Fruit fly (Drosophila melanogaster) whole organism, embryonic: ENCODE measurements around the gene Nf-YC.

Source experiments
- Adf1 ChIP-seq: fragments of 200-800 bp; sonication (Bioruptor generic); IDR thresholded peaks from 2 replicates; pipeline ENCODE4 v1.3.6; 2022; ENCODE audit warnings: missing biosample characterization, missing genetic modification characterization
- Aef1 ChIP-seq: fragments of 200-800 bp; sonication (Bioruptor generic); IDR thresholded peaks from 3 replicates; pipeline ENCODE4 v1.3.6; 2022; ENCODE audit warnings: missing biosample characterization, missing genetic modification characterization
- BEAF-32 ChIP-seq: fragments of 200-800 bp; sonication (Bioruptor generic); optimal IDR thresholded peaks from 3 replicates; lab custom pipeline; 2017; ENCODE audit warnings: missing biosample characterization, missing genetic modification characterization, mild to moderate bottlenecking, moderate library complexity, missing genetic modification reagents
- CG11723 ChIP-seq: fragments of 200-800 bp; sonication (Bioruptor generic); optimal IDR thresholded peaks from 2 replicates; lab custom pipeline; 2017; ENCODE audit warnings: missing biosample characterization, mild to moderate bottlenecking, missing genetic modification characterization
- CG12071 ChIP-seq: fragments of 200-800 bp; sonication (Bioruptor generic); optimal IDR thresholded peaks from 3 replicates; lab custom pipeline; 2018; ENCODE audit warnings: missing biosample characterization, mild to moderate bottlenecking, missing genetic modification characterization
- CG13287 ChIP-seq: fragments of 200-800 bp; sonication (Bioruptor generic); IDR thresholded peaks from 2 replicates; pipeline ENCODE4 v1.3.6; 2022; ENCODE audit warnings: missing biosample characterization, missing genetic modification characterization; ENCODE audit not compliant: partially characterized antibody
- CG15479 ChIP-seq: fragments of 200-800 bp; sonication (Bioruptor generic); optimal IDR thresholded peaks from 3 replicates; lab custom pipeline; 2019; ENCODE audit warnings: missing biosample characterization, mild to moderate bottlenecking, missing genetic modification characterization, moderate library complexity
- CG15514 ChIP-seq: fragments of 200-800 bp; sonication (Bioruptor generic); optimal IDR thresholded peaks from 3 replicates; lab custom pipeline; 2017; ENCODE audit warnings: missing biosample characterization, missing genetic modification characterization, mild to moderate bottlenecking, moderate library complexity, missing genetic modification reagents
- CG16779 ChIP-seq: fragments of 200-800 bp; sonication (Bioruptor generic); IDR thresholded peaks from 2 replicates; pipeline ENCODE4 v1.3.6; 2022; ENCODE audit warnings: missing biosample characterization, missing genetic modification characterization
- CG17568 ChIP-seq: fragments of 200-800 bp; sonication (Bioruptor generic); optimal IDR thresholded peaks from 2 replicates; lab custom pipeline; 2018; ENCODE audit warnings: missing biosample characterization, mild to moderate bottlenecking, missing genetic modification characterization, moderate library complexity
- CG17829 ChIP-seq: fragments of 200-800 bp; optimal IDR thresholded peaks from 2 replicates; lab custom pipeline; 2019; ENCODE audit warnings: missing biosample characterization, mild to moderate bottlenecking, missing genetic modification characterization, moderate library complexity
- CG2120 ChIP-seq: fragments of 200-800 bp; sonication (Bioruptor generic); optimal IDR thresholded peaks from 3 replicates; lab custom pipeline; 2016; ENCODE audit warnings: missing biosample characterization, missing genetic modification characterization
- CG30020 ChIP-seq: fragments of 200-800 bp; optimal IDR thresholded peaks from 2 replicates; lab custom pipeline; 2019; ENCODE audit warnings: missing biosample characterization, mild to moderate bottlenecking, missing genetic modification characterization, moderate library complexity
- CG30403 ChIP-seq: fragments of 200-800 bp; sonication (Bioruptor generic); optimal IDR thresholded peaks from 3 replicates; lab custom pipeline; 2016; ENCODE audit warnings: missing biosample characterization, missing genetic modification characterization
- CG32772 ChIP-seq: fragments of 200-800 bp; sonication (Bioruptor generic); IDR thresholded peaks from 2 replicates; pipeline ENCODE4 v1.3.6; 2022; ENCODE audit warnings: missing biosample characterization, missing genetic modification characterization
- CG3407 ChIP-seq: fragments of 200-800 bp; sonication (Bioruptor generic); optimal IDR thresholded peaks from 2 replicates; lab custom pipeline; 2018; ENCODE audit warnings: missing biosample characterization, mild to moderate bottlenecking, missing genetic modification characterization
- CG34224 ChIP-seq: fragments of 200-800 bp; sonication (Bioruptor generic); IDR thresholded peaks from 3 replicates; pipeline ENCODE4 v1.3.6; 2022; ENCODE audit warnings: missing biosample characterization, missing genetic modification characterization; ENCODE audit not compliant: partially characterized antibody
- CG42726 ChIP-seq: fragments of 200-800 bp; sonication (Bioruptor generic); IDR thresholded peaks from 2 replicates; pipeline ENCODE4 v1.3.6; 2022; ENCODE audit warnings: missing biosample characterization, missing genetic modification characterization; ENCODE audit not compliant: partially characterized antibody
- CG4404 ChIP-seq: fragments of 200-800 bp; sonication (Bioruptor generic); IDR thresholded peaks from 2 replicates; pipeline ENCODE4 v1.3.6; 2022; ENCODE audit warnings: missing biosample characterization, missing genetic modification characterization
- CG5245 ChIP-seq: fragments of 200-800 bp; sonication (Bioruptor generic); optimal IDR thresholded peaks from 3 replicates; lab custom pipeline; 2016; ENCODE audit warnings: missing biosample characterization, missing genetic modification characterization
- CG6791 ChIP-seq: fragments of 200-800 bp; sonication (Bioruptor generic); IDR thresholded peaks from 3 replicates; pipeline ENCODE4 v1.3.6; 2022; ENCODE audit warnings: missing biosample characterization, missing genetic modification characterization; ENCODE audit not compliant: partially characterized antibody
- CG6854 ChIP-seq: fragments of 200-800 bp; sonication (Bioruptor generic); optimal IDR thresholded peaks from 3 replicates; lab custom pipeline; 2017; ENCODE audit warnings: missing biosample characterization, mild to moderate bottlenecking, missing genetic modification characterization
- CG7928 ChIP-seq: fragments of 200-800 bp; sonication (Bioruptor generic); optimal IDR thresholded peaks from 2 replicates; lab custom pipeline; 2017; ENCODE audit warnings: missing biosample characterization, mild to moderate bottlenecking, missing genetic modification characterization
- CG8924 ChIP-seq: fragments of 200-800 bp; optimal IDR thresholded peaks from 3 replicates; lab custom pipeline; 2019; ENCODE audit warnings: missing biosample characterization, mild to moderate bottlenecking, missing genetic modification characterization, moderate library complexity
- E2f2 ChIP-seq: fragments of 200-800 bp; sonication (Bioruptor generic); IDR thresholded peaks from 2 replicates; pipeline ENCODE4 v1.3.6; 2022; ENCODE audit warnings: missing biosample characterization, missing genetic modification characterization
- HmgD ChIP-seq: fragments of 200-800 bp; sonication (Bioruptor generic); optimal IDR thresholded peaks from 3 replicates; lab custom pipeline; 2016; ENCODE audit warnings: missing biosample characterization, missing genetic modification characterization
- Hmx ChIP-seq: fragments of 200-800 bp; sonication (Bioruptor generic); optimal IDR thresholded peaks from 2 replicates; lab custom pipeline; 2016; ENCODE audit warnings: missing biosample characterization, missing genetic modification characterization
- Hr78 ChIP-seq, 2 experiments: fragments of 200-800 bp in 1 of 2; fragments of >200 bp in 1 of 2; sonication (Bioruptor generic) in 1 of 2; optimal IDR thresholded peaks; 2 replicates each; lab custom pipeline; 2017 to 2019; ENCODE audit warnings: missing biosample characterization in 2 of 2, missing genetic modification characterization in 2 of 2, mild to moderate bottlenecking in 1 of 2, moderate library complexity in 1 of 2
- Myb ChIP-seq: fragments of 200-800 bp; sonication (Bioruptor generic); optimal IDR thresholded peaks from 2 replicates; lab custom pipeline; 2016; ENCODE audit warnings: missing biosample characterization, missing genetic modification characterization
- NC2β ChIP-seq: fragments of 200-800 bp; sonication (Bioruptor generic); optimal IDR thresholded peaks from 2 replicates; lab custom pipeline; 2016; ENCODE audit warnings: missing biosample characterization, missing genetic modification characterization
- Pdp1 ChIP-seq, 2 experiments: fragments of 200-800 bp; sonication (Bioruptor generic); optimal IDR thresholded peaks; 3 replicates each; lab custom pipeline; 2016; ENCODE audit warnings: missing biosample characterization in 2 of 2, missing genetic modification characterization in 2 of 2, mild to moderate bottlenecking in 1 of 2, moderate library complexity in 1 of 2
- Rfx ChIP-seq: fragments of 200-800 bp; sonication (Bioruptor generic); IDR thresholded peaks from 2 replicates; pipeline ENCODE4 v1.3.6; 2022; ENCODE audit warnings: missing biosample characterization, missing genetic modification characterization
- Sry-β ChIP-seq: fragments of 200-800 bp; sonication (Bioruptor generic); optimal IDR thresholded peaks from 2 replicates; lab custom pipeline; 2018; ENCODE audit warnings: missing biosample characterization, mild to moderate bottlenecking, missing genetic modification characterization, moderate library complexity
- Ssrp ChIP-seq: fragments of 200-800 bp; sonication (Bioruptor generic); optimal IDR thresholded peaks from 2 replicates; lab custom pipeline; 2018; ENCODE audit warnings: missing biosample characterization, mild to moderate bottlenecking, missing genetic modification characterization, moderate library complexity
- ac ChIP-seq: fragments of 200-800 bp; sonication (Bioruptor generic); optimal IDR thresholded peaks from 3 replicates; lab custom pipeline; 2017; ENCODE audit warnings: missing biosample characterization, mild to moderate bottlenecking, missing genetic modification characterization
- ase ChIP-seq: fragments of 200-800 bp; sonication (Bioruptor generic); IDR thresholded peaks from 3 replicates; pipeline ENCODE4 v1.3.6; 2022; ENCODE audit warnings: missing biosample characterization, missing genetic modification characterization
- bcd ChIP-seq: fragments of 200-800 bp; sonication (Bioruptor generic); optimal IDR thresholded peaks from 2 replicates; lab custom pipeline; 2017; ENCODE audit warnings: missing biosample characterization, mild to moderate bottlenecking, missing genetic modification characterization
- br ChIP-seq: fragments of >200 bp; optimal IDR thresholded peaks from 2 replicates; lab custom pipeline; 2017
- cato ChIP-seq: fragments of 200-800 bp; sonication (Bioruptor generic); optimal IDR thresholded peaks from 2 replicates; lab custom pipeline; 2016; ENCODE audit warnings: missing biosample characterization, missing genetic modification characterization, borderline replicate concordance
- cg ChIP-seq: fragments of 200-800 bp; sonication (Bioruptor generic); optimal IDR thresholded peaks from 3 replicates; lab custom pipeline; 2019; ENCODE audit warnings: missing biosample characterization, mild to moderate bottlenecking, missing genetic modification characterization, moderate library complexity
- chif ChIP-seq, 2 experiments: fragments of 200-800 bp; sonication (Bioruptor generic); optimal IDR thresholded peaks; 3 replicates each; lab custom pipeline; 2016; ENCODE audit warnings: missing biosample characterization in 2 of 2, missing genetic modification characterization in 2 of 2
- danr ChIP-seq: fragments of 200-800 bp; sonication (Bioruptor generic); IDR thresholded peaks from 2 replicates; pipeline ENCODE4 v1.3.6; 2022; ENCODE audit warnings: missing biosample characterization, missing genetic modification characterization
- dati ChIP-seq: fragments of 200-800 bp; sonication (Bioruptor generic); IDR thresholded peaks from 2 replicates; pipeline ENCODE4 v1.3.6; 2022; ENCODE audit warnings: missing biosample characterization, missing genetic modification characterization
- fru ChIP-seq: fragments of >200 bp; optimal IDR thresholded peaks from 2 replicates; lab custom pipeline; 2017
- nmo ChIP-seq: fragments of 200-800 bp; sonication (Bioruptor generic); optimal IDR thresholded peaks from 2 replicates; lab custom pipeline; 2018; ENCODE audit warnings: missing biosample characterization, mild to moderate bottlenecking, missing genetic modification characterization, moderate library complexity
- tgo ChIP-seq: fragments of 200-800 bp; sonication (Bioruptor generic); IDR thresholded peaks from 3 replicates; pipeline ENCODE4 v1.3.6; 2022; ENCODE audit warnings: missing biosample characterization, missing genetic modification characterization
- trem ChIP-seq: fragments of 200-800 bp; optimal IDR thresholded peaks from 3 replicates; lab custom pipeline; 2019; ENCODE audit warnings: missing biosample characterization, mild to moderate bottlenecking, missing genetic modification characterization, moderate library complexity
- usp ChIP-seq: fragments of >200 bp; optimal IDR thresholded peaks from 2 replicates; lab custom pipeline; 2017; ENCODE audit warnings: missing biosample characterization, missing genetic modification characterization
- wor ChIP-seq: fragments of 200-800 bp; sonication (Bioruptor generic); IDR thresholded peaks from 2 replicates; pipeline ENCODE4 v1.3.6; 2022; ENCODE audit warnings: missing biosample characterization, missing genetic modification characterization
- zen ChIP-seq: fragments of 200-800 bp; sonication (Bioruptor generic); optimal IDR thresholded peaks from 3 replicates; lab custom pipeline; 2018; ENCODE audit warnings: missing biosample characterization, mild to moderate bottlenecking, missing genetic modification characterization, moderate library complexity
- zfh1 ChIP-seq: fragments of 200-800 bp; sonication (Bioruptor generic); IDR thresholded peaks from 3 replicates; pipeline ENCODE4 v1.3.6; 2022; ENCODE audit warnings: missing biosample characterization, missing genetic modification characterization

Nf-YC gene

dm6 chrX:6820703-6821102, at the start of gene Nf-YC, which contains the start of gene xit:
Gene Nf-YC (minus strand): TSS chrX:6820919.
Gene xit (plus strand): TSS chrX:6821016.
- no peak for TF ChIP-seq CG16779
- TF ChIP-seq Aef1 = no peak
- TF ChIP-seq CG17568 (GFP tag; lab: Kevin White, UChicago) = no peak
- peak; percentile 71 for TF ChIP-seq E2f2
- TF ChIP-seq br (lab: Kevin White, UChicago) = no peak
- peak; percentile 49 for TF ChIP-seq trem
- TF ChIP-seq nmo = peak; percentile 52
- no peak for TF ChIP-seq bcd (GFP tag; lab: Kevin White, UChicago)
- peak; percentile 18; the same call in 1 of the 2 replicates for TF ChIP-seq Adf1 (GFP tag; lab: Robert Waterston, UW)
- TF ChIP-seq ase (GFP tag; lab: Robert Waterston, UW) = no peak
- no peak for TF ChIP-seq usp (GFP tag; lab: Kevin White, UChicago)
- no peak for TF ChIP-seq CG7928 (GFP tag; lab: Kevin White, UChicago)
- TF ChIP-seq dati (GFP tag; lab: Robert Waterston, UW) = no peak
- no peak for TF ChIP-seq ac
- TF ChIP-seq wor = no peak
- peak; percentile 64 for TF ChIP-seq CG30020
- peak; percentile 96 for TF ChIP-seq Sry-β (GFP tag; lab: Kevin White, UChicago)
- TF ChIP-seq CG15514 (GFP tag; lab: Kevin White, UChicago) = no peak
- TF ChIP-seq CG6854 = no peak
- peak; percentile 63; the same call in 2 of the 3 replicates for TF ChIP-seq CG34224 (GFP tag; lab: Robert Waterston, UW)
- no peak for TF ChIP-seq CG32772 (GFP tag; lab: Robert Waterston, UW)
- no peak for TF ChIP-seq tgo (GFP tag; lab: Robert Waterston, UW)
- TF ChIP-seq CG5245 (GFP tag; lab: Kevin White, UChicago) = no peak
- TF ChIP-seq CG2120 (GFP tag; lab: Kevin White, UChicago) = peak; percentile 54
- peak; percentile 36 for TF ChIP-seq HmgD (GFP tag; lab: Kevin White, UChicago)
- peak; percentile 4 for TF ChIP-seq CG30403 (GFP tag; lab: Kevin White, UChicago)
- no peak for TF ChIP-seq zen
- peak; percentile 26 for TF ChIP-seq CG17829
- no peak for TF ChIP-seq CG11723
- TF ChIP-seq CG12071 (GFP tag; lab: Kevin White, UChicago) = no peak
- no peak for TF ChIP-seq danr (GFP tag; lab: Robert Waterston, UW)
- TF ChIP-seq Ssrp (tag; lab: Kevin White, UChicago) = no peak
- peak; percentile 54; the same call in 1 of the 2 replicates for TF ChIP-seq CG42726 (GFP tag; lab: Robert Waterston, UW)
- TF ChIP-seq CG4404 (GFP tag; lab: Robert Waterston, UW) = no peak
- peak; percentile 70 for TF ChIP-seq BEAF-32 (GFP tag; lab: Kevin White, UChicago)
- TF ChIP-seq CG6791 (GFP tag; lab: Robert Waterston, UW) = 0 out of 3 replicates have a peak, but pooled peaks have one; percentile 62
- TF ChIP-seq Hr78 (GFP tag; optimal IDR thresholded peaks at IDR 0.05; lab: Kevin White, UChicago) = no peak
- TF ChIP-seq Myb = peak; percentile 21
- peak; percentile 14 for TF ChIP-seq NC2β
- TF ChIP-seq Rfx (GFP tag; lab: Robert Waterston, UW) = peak; percentile 67
- peak; percentile 22; the same call in 1 of the 3 replicates for TF ChIP-seq zfh1 (GFP tag; lab: Robert Waterston, UW)
- peak in 1 of 2 experiments; percentile 77 for TF ChIP-seq Pdp1 (GFP tag; optimal IDR thresholded peaks at IDR 0.05; lab: Kevin White, UChicago)
- TF ChIP-seq Hmx = no peak
- peak; percentile 74 for TF ChIP-seq CG13287
- TF ChIP-seq fru (lab: Kevin White, UChicago) = no peak
- TF ChIP-seq CG3407 (GFP tag; lab: Kevin White, UChicago) = no peak
- TF ChIP-seq chif (GFP tag; optimal IDR thresholded peaks at IDR 0.05; lab: Kevin White, UChicago) = no peak
- TF ChIP-seq cg (GFP tag; lab: Kevin White, UChicago) = peak; percentile 81
- peak; percentile 11 for TF ChIP-seq CG8924
- no peak for TF ChIP-seq cato (GFP tag; lab: Kevin White, UChicago)
- TF ChIP-seq CG15479 (GFP tag; lab: Kevin White, UChicago) = peak; percentile 27
